Worm (Caenorhabditis elegans) whole organism, L2 larva: ENCODE measurements around the gene ZK632.4.

Experiments used
- C34F6.9 ChIP-seq: fragments of 150-350 bp; optimal IDR thresholded peaks from 2 replicates; lab custom pipeline; 2014; ENCODE audit warnings: missing biosample characterization, missing genetic modification characterization
- F13H6.1 ChIP-seq: sonication (generic microtip); optimal IDR thresholded peaks from 2 replicates; lab custom pipeline; 2016; ENCODE audit warnings: missing genetic modification characterization, missing compliant biosample characterization
- R02D3.7 ChIP-seq: fragments of 150-350 bp; optimal IDR thresholded peaks from 2 replicates; lab custom pipeline; 2014; ENCODE audit warnings: missing biosample characterization, missing genetic modification characterization
- Y55F3AM.14 ChIP-seq: fragments of 200-800 bp; sonication (Bioruptor generic); optimal IDR thresholded peaks from 2 replicates; lab custom pipeline; 2018; ENCODE audit warnings: mild to moderate bottlenecking, missing genetic modification characterization, missing compliant biosample characterization
- ZK546.5 ChIP-seq: sonication (generic microtip); optimal IDR thresholded peaks from 2 replicates; lab custom pipeline; 2017; ENCODE audit warnings: missing biosample characterization, missing genetic modification characterization
- alr-1 ChIP-seq: fragments of 150-350 bp; optimal IDR thresholded peaks from 2 replicates; lab custom pipeline; 2014; ENCODE audit warnings: missing biosample characterization, missing genetic modification characterization
- aly-2 ChIP-seq: fragments of 150-350 bp; optimal IDR thresholded peaks from 2 replicates; lab custom pipeline; 2014; ENCODE audit warnings: missing biosample characterization, missing genetic modification characterization
- ama-1 ChIP-seq: fragments of 150-350 bp; optimal IDR thresholded peaks from 2 replicates; lab custom pipeline; 2018; ENCODE audit warnings: inconsistent platforms
- blmp-1 ChIP-seq: sonication (generic microtip); optimal IDR thresholded peaks from 2 replicates; lab custom pipeline; 2017; ENCODE audit warnings: missing genetic modification characterization, mild to moderate bottlenecking, missing compliant biosample characterization, antibody characterized with exemption, moderate library complexity; ENCODE audit not compliant: insufficient read depth
- ceh-16 ChIP-seq: fragments of 150-350 bp; optimal IDR thresholded peaks from 2 replicates; lab custom pipeline; 2014; ENCODE audit warnings: missing biosample characterization, missing genetic modification characterization
- ceh-82 ChIP-seq: fragments of 150-350 bp; optimal IDR thresholded peaks from 2 replicates; lab custom pipeline; 2014; ENCODE audit warnings: missing biosample characterization, missing genetic modification characterization
- crh-2 ChIP-seq: sonication (generic microtip); optimal IDR thresholded peaks from 2 replicates; lab custom pipeline; 2017; ENCODE audit warnings: missing biosample characterization, missing genetic modification characterization
- dmd-4 ChIP-seq: sonication (generic microtip); optimal IDR thresholded peaks from 2 replicates; lab custom pipeline; 2017; ENCODE audit warnings: missing biosample characterization, missing genetic modification characterization
- egl-27 ChIP-seq: sonication (generic microtip); optimal IDR thresholded peaks from 3 replicates; lab custom pipeline; 2017; ENCODE audit warnings: missing biosample characterization, missing genetic modification reagents, missing genetic modification characterization
- elt-1 ChIP-seq: fragments of 150-350 bp; optimal IDR thresholded peaks from 2 replicates; lab custom pipeline; 2014; ENCODE audit warnings: missing biosample characterization, missing genetic modification characterization
- elt-3 ChIP-seq: sonication (generic microtip); optimal IDR thresholded peaks from 2 replicates; lab custom pipeline; 2017; ENCODE audit warnings: missing biosample characterization, missing genetic modification characterization
- fos-1 ChIP-seq: fragments of 150-350 bp; optimal IDR thresholded peaks from 2 replicates; lab custom pipeline; 2014; ENCODE audit warnings: missing biosample characterization, missing genetic modification characterization
- gmeb-1 ChIP-seq: fragments of 150-350 bp; optimal IDR thresholded peaks from 2 replicates; lab custom pipeline; 2014; ENCODE audit warnings: missing biosample characterization, missing genetic modification characterization
- lin-11 ChIP-seq: fragments of 150-350 bp; sonication (generic microtip); optimal IDR thresholded peaks from 2 replicates; lab custom pipeline; 2014; ENCODE audit warnings: missing biosample characterization, missing genetic modification characterization, inconsistent platforms, mixed read lengths
- lin-13 ChIP-seq: fragments of 150-350 bp; optimal IDR thresholded peaks from 2 replicates; lab custom pipeline; 2014; ENCODE audit warnings: missing biosample characterization, missing genetic modification reagents, missing genetic modification characterization
- lin-39 ChIP-seq: fragments of 150-350 bp; optimal IDR thresholded peaks from 2 replicates; lab custom pipeline; 2014; ENCODE audit warnings: missing biosample characterization, missing genetic modification reagents, missing genetic modification characterization
- lsy-2 ChIP-seq, 2 experiments: fragments of 150-350 bp in 1 of 2; sonication (generic microtip) in 1 of 2; optimal IDR thresholded peaks; 2 replicates each; lab custom pipeline; 2014 to 2017; ENCODE audit warnings: missing biosample characterization in 2 of 2, missing genetic modification characterization in 2 of 2
- mab-5 ChIP-seq: fragments of 150-350 bp; optimal IDR thresholded peaks from 2 replicates; lab custom pipeline; 2014; ENCODE audit warnings: missing biosample characterization, missing genetic modification characterization
- mbf-1 ChIP-seq: sonication (generic microtip); optimal IDR thresholded peaks from 2 replicates; lab custom pipeline; 2017; ENCODE audit warnings: missing biosample characterization, missing genetic modification characterization
- mdl-1 ChIP-seq, 2 experiments: fragments of 150-350 bp in 1 of 2; sonication (generic microtip) in 1 of 2; optimal IDR thresholded peaks; 2 replicates each; lab custom pipeline; 2017; ENCODE audit warnings: missing biosample characterization in 2 of 2, missing genetic modification characterization in 2 of 2
- nhr-10 ChIP-seq: sonication (generic microtip); optimal IDR thresholded peaks from 2 replicates; lab custom pipeline; 2017; ENCODE audit warnings: missing biosample characterization, missing genetic modification characterization
- nhr-11 ChIP-seq: fragments of 150-350 bp; optimal IDR thresholded peaks from 2 replicates; lab custom pipeline; 2014; ENCODE audit warnings: missing biosample characterization, missing genetic modification characterization
- nhr-12 ChIP-seq: fragments of 150-350 bp; optimal IDR thresholded peaks from 2 replicates; lab custom pipeline; 2014; ENCODE audit warnings: missing biosample characterization, missing genetic modification characterization
- nhr-129 ChIP-seq: fragments of 150-350 bp; optimal IDR thresholded peaks from 2 replicates; lab custom pipeline; 2014; ENCODE audit warnings: missing biosample characterization, missing genetic modification characterization
- nhr-21 ChIP-seq: fragments of 150-350 bp; optimal IDR thresholded peaks from 2 replicates; lab custom pipeline; 2014; ENCODE audit warnings: missing biosample characterization, missing genetic modification characterization
- nhr-23 ChIP-seq: fragments of 150-350 bp; optimal IDR thresholded peaks from 2 replicates; lab custom pipeline; 2014; ENCODE audit warnings: missing biosample characterization, missing genetic modification reagents, missing genetic modification characterization
- nhr-237 ChIP-seq: fragments of 150-350 bp; optimal IDR thresholded peaks from 2 replicates; lab custom pipeline; 2014; ENCODE audit warnings: missing biosample characterization, missing genetic modification characterization
- nhr-25 ChIP-seq: fragments of 150-350 bp; sonication (generic microtip); optimal IDR thresholded peaks from 3 replicates; lab custom pipeline; 2014; ENCODE audit warnings: missing biosample characterization, missing genetic modification characterization
- nhr-6 ChIP-seq: fragments of 150-350 bp; optimal IDR thresholded peaks from 2 replicates; lab custom pipeline; 2014; ENCODE audit warnings: missing biosample characterization, missing genetic modification characterization
- nhr-77 ChIP-seq: fragments of 150-350 bp; optimal IDR thresholded peaks from 2 replicates; lab custom pipeline; 2014; ENCODE audit warnings: missing biosample characterization, missing genetic modification characterization
- peb-1 ChIP-seq: fragments of 150-350 bp; optimal IDR thresholded peaks from 2 replicates; lab custom pipeline; 2014; ENCODE audit warnings: missing biosample characterization, missing genetic modification characterization
- sem-4 ChIP-seq: fragments of 150-350 bp; optimal IDR thresholded peaks from 2 replicates; lab custom pipeline; 2014; ENCODE audit warnings: missing biosample characterization, missing genetic modification reagents, missing genetic modification characterization
- skn-1 ChIP-seq: sonication (generic microtip); optimal IDR thresholded peaks from 2 replicates; lab custom pipeline; 2017; ENCODE audit warnings: missing biosample characterization, missing genetic modification characterization
- sma-3 ChIP-seq: sonication (generic microtip); optimal IDR thresholded peaks from 2 replicates; lab custom pipeline; 2016; ENCODE audit warnings: missing genetic modification reagents, missing genetic modification characterization, missing compliant biosample characterization
- sma-9 ChIP-seq, 2 experiments: fragments of 150-350 bp in 1 of 2; sonication (generic microtip) in 1 of 2; optimal IDR thresholded peaks; 2 replicates each; lab custom pipeline; 2014 to 2016; ENCODE audit warnings: missing genetic modification characterization in 2 of 2, mild to moderate bottlenecking in 1 of 2, missing biosample characterization in 1 of 2, missing compliant biosample characterization in 1 of 2, missing genetic modification reagents in 1 of 2, moderate library complexity in 1 of 2
- snpc-4 ChIP-seq: fragments of 150-350 bp; optimal IDR thresholded peaks from 2 replicates; lab custom pipeline; 2014; ENCODE audit warnings: missing biosample characterization, missing genetic modification characterization
- unc-39 ChIP-seq: fragments of 150-350 bp; optimal IDR thresholded peaks from 2 replicates; lab custom pipeline; 2014; ENCODE audit warnings: missing biosample characterization, missing genetic modification characterization
- unc-55 ChIP-seq: fragments of 150-350 bp; sonication (generic microtip); optimal IDR thresholded peaks from 3 replicates; lab custom pipeline; 2014; ENCODE audit warnings: missing biosample characterization, missing genetic modification reagents, missing genetic modification characterization
- unc-62 ChIP-seq: fragments of 150-350 bp; optimal IDR thresholded peaks from 2 replicates; lab custom pipeline; 2014; ENCODE audit warnings: missing biosample characterization, missing genetic modification reagents, missing genetic modification characterization
- zag-1 ChIP-seq: fragments of 150-350 bp; optimal IDR thresholded peaks from 2 replicates; lab custom pipeline; 2014; ENCODE audit warnings: missing biosample characterization, missing genetic modification characterization
- ztf-1 ChIP-seq: fragments of 200-800 bp; sonication (Bioruptor generic); conservative IDR thresholded peaks from 2 replicates; pipeline ENCODE4 v1.3.6; 2022; ENCODE audit warnings: missing genetic modification characterization, missing compliant biosample characterization
- ztf-11 ChIP-seq: sonication (generic microtip); optimal IDR thresholded peaks from 2 replicates; lab custom pipeline; 2017; ENCODE audit warnings: missing biosample characterization, missing genetic modification characterization
- ztf-4 ChIP-seq: fragments of 150-350 bp; optimal IDR thresholded peaks from 2 replicates; lab custom pipeline; 2014; ENCODE audit warnings: missing biosample characterization, missing genetic modification characterization

ZK632.4 gene

DNA sequence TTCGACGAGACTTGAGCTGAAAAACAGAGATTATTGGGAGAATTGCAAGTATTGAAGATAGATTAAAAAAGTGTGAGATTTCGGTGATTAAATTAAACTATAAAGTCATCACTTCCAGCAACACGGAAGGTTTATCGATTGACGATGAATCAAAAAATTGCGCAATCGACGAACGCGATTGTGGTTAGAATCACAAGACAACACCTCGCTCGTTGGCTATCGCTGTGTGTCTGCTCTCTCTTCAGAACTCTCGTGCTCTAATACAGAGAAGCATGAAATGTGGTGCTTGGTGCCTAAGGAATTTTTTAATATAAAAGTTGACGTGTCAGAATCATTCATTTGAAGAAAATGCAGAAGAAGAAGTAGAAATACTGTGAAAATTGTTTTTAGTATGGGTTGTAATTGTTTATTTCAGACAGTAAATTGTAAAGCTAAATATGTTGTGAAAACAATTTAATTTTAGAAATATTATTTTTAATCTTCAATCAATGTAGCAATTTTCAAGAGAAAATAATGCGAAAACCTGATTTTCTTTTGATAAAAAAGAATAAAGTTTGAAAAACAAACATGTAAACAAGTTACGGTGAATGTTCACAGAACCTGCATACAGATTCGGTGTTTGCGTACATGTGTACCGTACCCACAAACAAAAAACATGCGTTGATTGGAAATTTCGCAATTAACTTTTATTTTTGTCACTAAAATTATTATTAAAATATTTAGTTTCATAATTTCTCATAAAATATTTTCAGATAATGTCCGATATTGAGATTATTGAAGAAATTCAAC lies 20.1 kb upstream of the ZK632.4 start, which contains the start of the genes ZK632.10 and ZK632.11 (continued):
- peak; percentile 30 for TF ChIP-seq crh-2 (tag; lab: Kevin White, UChicago)
- no peak for TF ChIP-seq alr-1 (tag; lab: Kevin White, UChicago)
- TF ChIP-seq lsy-2 (tag; optimal IDR thresholded peaks at IDR 0.05; lab: Kevin White, UChicago) = peak; percentile 86 to 99
- TF ChIP-seq nhr-10 (tag; lab: Kevin White, UChicago) = no peak
- TF ChIP-seq R02D3.7 = no peak
- no peak for TF ChIP-seq ztf-1 (GFP tag; lab: Robert Waterston, UW)
- TF ChIP-seq ZK546.5 = no peak
- TF ChIP-seq nhr-21 (tag; lab: Kevin White, UChicago) = no peak
- peak; percentile 93 for TF ChIP-seq unc-55 (GFP tag; lab: Kevin White, UChicago)
- TF ChIP-seq blmp-1 (tag; lab: Kevin White, UChicago) = no peak
- no peak for TF ChIP-seq nhr-23 (tag; lab: Kevin White, UChicago)
- no peak for TF ChIP-seq ztf-11 (tag; lab: Kevin White, UChicago)
- TF ChIP-seq, all 48 proteins: peak for 12

- TF ChIP-seq zag-1 (no peak), nhr-129 (peak; percentile 83), unc-39 (tag; lab: Kevin White, UChicago) (no peak), gmeb-1 (peak; percentile 23), R02D3.7 (no peak), mdl-1 (tag; optimal IDR thresholded peaks at IDR 0.05; lab: Kevin White, UChicago) (peak in 1 of 2 experiments; percentile 46), sem-4 (tag; lab: Kevin White, UChicago) (peak; percentile 6), lin-39 (no peak), ztf-11 (tag; lab: Kevin White, UChicago) (no peak), snpc-4 (tag; lab: Kevin White, UChicago) (no peak), alr-1 (tag; lab: Kevin White, UChicago) (no peak), nhr-10 (tag; lab: Kevin White, UChicago) (no peak), nhr-25 (no peak), fos-1 (tag; lab: Kevin White, UChicago) (peak; percentile 3), nhr-77 (no peak), nhr-237 (no peak), egl-27 (tag; lab: Kevin White, UChicago) (no peak), nhr-6 (tag; lab: Kevin White, UChicago) (no peak), F13H6.1 (tag; lab: Kevin White, UChicago) (peak; percentile 61), ZK546.5 (no peak), sma-9 (GFP tag; optimal IDR thresholded peaks at IDR 0.05; lab: Kevin White, UChicago) (peak; percentile 52), sma-9 (tag; optimal IDR thresholded peaks at IDR 0.05; lab: Kevin White, UChicago) (no peak), blmp-1 (tag; lab: Kevin White, UChicago) (no peak), lin-11 (tag; lab: Kevin White, UChicago) (no peak), nhr-23 (tag; lab: Kevin White, UChicago) (no peak), elt-1 (tag; lab: Kevin White, UChicago) (no peak), lin-13 (peak; percentile 18), unc-62 (GFP tag; lab: Kevin White, UChicago) (no peak), elt-3 (tag; lab: Kevin White, UChicago) (no peak), nhr-21 (tag; lab: Kevin White, UChicago) (no peak), ztf-1 (GFP tag; lab: Robert Waterston, UW) (no peak), peb-1 (tag; lab: Kevin White, UChicago) (no peak), aly-2 (no peak), crh-2 (tag; lab: Kevin White, UChicago) (peak; percentile 68), mab-5 (tag; lab: Kevin White, UChicago) (peak; percentile 32), mbf-1 (tag; lab: Kevin White, UChicago) (no peak), sma-3 (peak; percentile 46), C34F6.9 (tag; lab: Kevin White, UChicago) (peak; percentile 71), skn-1 (tag; lab: Kevin White, UChicago) (no peak), lsy-2 (tag; optimal IDR thresholded peaks at IDR 0.05; lab: Kevin White, UChicago) (peak in 1 of 2 experiments; percentile 79), dmd-4 (tag; lab: Kevin White, UChicago) (no peak), ztf-4 (tag; lab: Kevin White, UChicago) (peak; percentile 65), ceh-16 (tag; lab: Kevin White, UChicago) (no peak), nhr-11 (tag; lab: Kevin White, UChicago) (no peak), Y55F3AM.14 (peak; percentile 82), ama-1 (lab: Kevin White, UChicago) (peak; percentile 93), unc-55 (GFP tag; lab: Kevin White, UChicago) (peak; percentile 34), ceh-82 (tag; lab: Kevin White, UChicago) (no peak), nhr-12 (tag; lab: Kevin White, UChicago) (no peak)
These were observed 18.8 kb upstream of the ZK632.4 start for ce11 chrIII:9826005-9826404.
